Fruit fly (Drosophila melanogaster): ENCODE measurements around the gene CG9632.

The CG9632 gene

dm6 chr3R:15834375-15835031 is 25.5 kb upstream of the CG9632 start, which contains the start of the genes CG43317 and Arpc3A (continued):
- TF ChIP-seq lilli (GFP tag; optimal IDR thresholded peaks at IDR 0.05) (no peak), HLHmδ (GFP tag; optimal IDR thresholded peaks at IDR 0.05) (no peak), CG7271 (tag; optimal IDR thresholded peaks at IDR 0.05) (no peak), sim (GFP tag; IDR thresholded peaks at IDR 0.05) (no peak), CG9797 (GFP tag; optimal IDR thresholded peaks at IDR 0.05) (peak; percentile 37), mirr (GFP tag; optimal IDR thresholded peaks at IDR 0.05) (no peak), dimm (GFP tag; IDR thresholded peaks at IDR 0.05) (no peak), chinmo (GFP tag; IDR thresholded peaks at IDR 0.05; ENCODE audit: partially characterized antibody) (0 out of 4 replicates have a peak, but pooled peaks have one; percentile 34), Xrp1 (GFP tag; IDR thresholded peaks at IDR 0.05) (no peak), Opbp (GFP tag; IDR thresholded peaks at IDR 0.05; ENCODE audit: partially characterized antibody) (0 out of 3 replicates have a peak, but pooled peaks have one; percentile 40), YL-1 (GFP tag; optimal IDR thresholded peaks at IDR 0.05) (peak; percentile 26), CG14710 (tag; optimal IDR thresholded peaks at IDR 0.05) (peak; percentile 22), crol (GFP tag; IDR thresholded peaks at IDR 0.05) (no peak), zfh1 (GFP tag; IDR thresholded peaks at IDR 0.05) (no peak), Ets97D (GFP tag; optimal IDR thresholded peaks at IDR 0.05) (no peak), CG2116 (GFP tag; optimal IDR thresholded peaks at IDR 0.05) (peak; percentile 77), pzg (GFP tag; optimal IDR thresholded peaks at IDR 0.05) (peak; percentile 25), maf-S (GFP tag; optimal IDR thresholded peaks at IDR 0.05) (no peak), fd102C (GFP tag; optimal IDR thresholded peaks at IDR 0.05) (no peak), NfI (GFP tag; optimal IDR thresholded peaks at IDR 0.05) (no peak), Vsx1 (GFP tag; optimal IDR thresholded peaks at IDR 0.05) (no peak), dmrt11E (tag; optimal IDR thresholded peaks at IDR 0.05) (no peak), bab2 (GFP tag; optimal IDR thresholded peaks at IDR 0.05) (no peak), HmgZ (tag; optimal IDR thresholded peaks at IDR 0.05) (no peak), emc (GFP tag; optimal IDR thresholded peaks at IDR 0.05) (no peak), sens (GFP tag) (peak; percentile 38), CG3407 (GFP tag; optimal IDR thresholded peaks at IDR 0.05) (no peak), btn (GFP tag; optimal IDR thresholded peaks at IDR 0.05) (no peak), cg (GFP tag; optimal IDR thresholded peaks at IDR 0.05) (no peak), kay (GFP tag; optimal IDR thresholded peaks at IDR 0.05) (peak; percentile 51), CG17361 (GFP tag; IDR thresholded peaks at IDR 0.05) (no peak), prd (optimal IDR thresholded peaks at IDR 0.05) (no peak), prd (GFP tag; IDR thresholded peaks at IDR 0.05) (0 out of 3 replicates have a peak, but pooled peaks have one; percentile 22), CG4617 (GFP tag; optimal IDR thresholded peaks at IDR 0.05; ENCODE audit: borderline replicate concordance) (peak; percentile 56), CG6654 (GFP tag; optimal IDR thresholded peaks at IDR 0.05) (no peak), E2f2 (GFP tag; IDR thresholded peaks at IDR 0.05) (peak; percentile 76), Stat92E (GFP tag; optimal IDR thresholded peaks at IDR 0.05) (no peak), CG10321 (GFP tag; IDR thresholded peaks at IDR 0.05) (no peak), Hand (GFP tag; optimal IDR thresholded peaks at IDR 0.05) (no peak), CG4820 (GFP tag; optimal IDR thresholded peaks at IDR 0.05) (no peak), H2.0 (GFP tag; IDR thresholded peaks at IDR 0.05) (no peak), CG3281 (GFP tag; optimal IDR thresholded peaks at IDR 0.05) (no peak), ara (GFP tag; IDR thresholded peaks at IDR 0.05) (no peak), Dp (GFP tag; optimal IDR thresholded peaks at IDR 0.05) (peak; percentile 65), sna (GFP tag; IDR thresholded peaks at IDR 0.05; ENCODE audit: partially characterized antibody) (no peak), Oaz (GFP tag; IDR thresholded peaks at IDR 0.05) (no peak), HLH54F (GFP tag; optimal IDR thresholded peaks at IDR 0.05) (no peak), Med (GFP tag) (peak; percentile 15), CG11085 (GFP tag; IDR thresholded peaks at IDR 0.05) (no peak), ttk (GFP tag; IDR thresholded peaks at IDR 0.05) (no peak)

Measured in whole organism, embryonic.